Fruit fly (Drosophila melanogaster): Measurements from ENCODE around the gene CG4733.
A peak's percentile ranks its signal among the peaks of the same experiment; 100 is the strongest.

CG4733 gene

dm6 chr3R:19918207-19918606, 27.7 kb downstream of the CG4733 start, which contains the start of gene CG4770:
Gene CG4770 (plus strand): TSS chr3R:19918507.
- TF ChIP-seq toe (GFP tag; optimal IDR thresholded peaks at IDR 0.05), result no peak

dm6 chr3R:19924331-19924730, 33.8 kb downstream of the CG4733 start:
- TF ChIP-seq CG33017 (tag; optimal IDR thresholded peaks at IDR 0.05) (peak; percentile 67), ovo (GFP tag; optimal IDR thresholded peaks at IDR 0.05) (peak; percentile 71), CG12768 (GFP tag; optimal IDR thresholded peaks at IDR 0.05) (peak; percentile 66), pad (GFP tag; optimal IDR thresholded peaks at IDR 0.05) (peak; percentile 43), Crg-1 (GFP tag; optimal IDR thresholded peaks at IDR 0.05) (peak; percentile 85), CG5204 (GFP tag; optimal IDR thresholded peaks at IDR 0.05) (peak; percentile 12), CG7045 (GFP tag; optimal IDR thresholded peaks at IDR 0.05) (peak; percentile 92), Hr96 (GFP tag; optimal IDR thresholded peaks at IDR 0.05) (peak; percentile 47), cic (GFP tag; optimal IDR thresholded peaks at IDR 0.05) (peak; percentile 84), kay (GFP tag; ENCODE audit: borderline replicate concordance) (peak; percentile 96), cnc (optimal IDR thresholded peaks at IDR 0.05) (no peak), toe (GFP tag; optimal IDR thresholded peaks at IDR 0.05) (peak; percentile 75), tj (GFP tag; optimal IDR thresholded peaks at IDR 0.05) (no peak), CG7101 (tag; optimal IDR thresholded peaks at IDR 0.05) (peak; percentile 79), CG1620 (GFP tag; optimal IDR thresholded peaks at IDR 0.05) (peak; percentile 38), CG11617 (GFP tag; optimal IDR thresholded peaks at IDR 0.05) (peak; percentile 54), Mnt (GFP tag; optimal IDR thresholded peaks at IDR 0.05) (peak; percentile 35), CG14711 (tag; optimal IDR thresholded peaks at IDR 0.05) (peak; percentile 33), bab1 (GFP tag; optimal IDR thresholded peaks at IDR 0.05) (no peak), Clk (GFP tag; optimal IDR thresholded peaks at IDR 0.05) (peak; percentile 40)

- TF ChIP-seq CG33017 (tag; optimal IDR thresholded peaks at IDR 0.05), result no peak
These were observed 34.8 kb downstream of the CG4733 start, which contains the start of gene CG4462 for dm6 chr3R:19925271-19925670. Gene CG4462 (minus strand): TSS chr3R:19925371.

- TF ChIP-seq CG33017 (tag; optimal IDR thresholded peaks at IDR 0.05), result no peak
- TF ChIP-seq kay (GFP tag; ENCODE audit: borderline replicate concordance), result no peak
- no peak for TF ChIP-seq CG11617 (GFP tag; optimal IDR thresholded peaks at IDR 0.05)
- TF ChIP-seq bab1 (GFP tag; optimal IDR thresholded peaks at IDR 0.05), result no peak
- TF ChIP-seq pad (GFP tag; optimal IDR thresholded peaks at IDR 0.05), result no peak
- no peak for TF ChIP-seq CG14711 (tag; optimal IDR thresholded peaks at IDR 0.05)
- no peak for TF ChIP-seq CG12768 (GFP tag; optimal IDR thresholded peaks at IDR 0.05)
- no peak for TF ChIP-seq Mnt (GFP tag; optimal IDR thresholded peaks at IDR 0.05)
- TF ChIP-seq toe (GFP tag; optimal IDR thresholded peaks at IDR 0.05), result no peak
- TF ChIP-seq CG5204 (GFP tag; optimal IDR thresholded peaks at IDR 0.05), result no peak
- TF ChIP-seq tj (GFP tag; optimal IDR thresholded peaks at IDR 0.05), result no peak
- TF ChIP-seq CG7101 (tag; optimal IDR thresholded peaks at IDR 0.05), result no peak
- TF ChIP-seq Clk (GFP tag; optimal IDR thresholded peaks at IDR 0.05), result no peak
- TF ChIP-seq Crg-1 (GFP tag; optimal IDR thresholded peaks at IDR 0.05), result no peak
- TF ChIP-seq CG1620 (GFP tag; optimal IDR thresholded peaks at IDR 0.05), result no peak
- no peak for TF ChIP-seq CG7045 (GFP tag; optimal IDR thresholded peaks at IDR 0.05)
- TF ChIP-seq cic (GFP tag; optimal IDR thresholded peaks at IDR 0.05), result no peak
These were observed 38.1 kb downstream of the CG4733 start, which contains the start of gene CG4459 for dm6 chr3R:19928544-19928943. Gene CG4459 (minus strand): TSS chr3R:19928644.

dm6 chr3R:19930913-19931706, 40.6 kb downstream of the CG4733 start:
- TF ChIP-seq pad (GFP tag; optimal IDR thresholded peaks at IDR 0.05), result no peak
- no peak for TF ChIP-seq CG33017 (tag; optimal IDR thresholded peaks at IDR 0.05)
- no peak for TF ChIP-seq CG1620 (GFP tag; optimal IDR thresholded peaks at IDR 0.05)
- no peak for TF ChIP-seq CG5204 (GFP tag; optimal IDR thresholded peaks at IDR 0.05)
- no peak for TF ChIP-seq tj (GFP tag; optimal IDR thresholded peaks at IDR 0.05)
- TF ChIP-seq CG11617 (GFP tag; optimal IDR thresholded peaks at IDR 0.05), result no peak
- no peak for TF ChIP-seq Clk (GFP tag; optimal IDR thresholded peaks at IDR 0.05)
- no peak for TF ChIP-seq kay (GFP tag; ENCODE audit: borderline replicate concordance)
- no peak for TF ChIP-seq bab1 (GFP tag; optimal IDR thresholded peaks at IDR 0.05)
- no peak for TF ChIP-seq cic (GFP tag; optimal IDR thresholded peaks at IDR 0.05)

DNA sequence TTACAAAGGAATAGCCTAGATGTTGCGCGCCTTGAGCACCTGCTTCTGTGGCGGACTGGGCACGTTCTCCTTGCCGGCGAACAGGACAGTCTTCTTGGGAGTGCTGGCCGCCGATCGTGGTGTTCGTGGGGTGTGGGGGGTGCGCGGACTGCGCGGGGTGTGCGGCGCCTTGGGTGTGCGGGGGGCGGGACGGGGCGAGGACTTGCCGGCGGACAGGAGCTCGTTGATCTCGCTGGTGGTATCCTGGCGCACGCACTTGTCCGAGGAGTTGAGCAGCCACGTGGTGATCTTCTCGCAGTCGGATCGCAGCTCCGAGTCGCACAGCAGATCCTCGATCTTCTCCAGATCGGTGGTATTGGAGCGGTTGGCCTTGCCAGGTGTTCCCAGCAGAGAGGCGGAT, 41.7 kb downstream of the CG4733 start:
- TF ChIP-seq cic (GFP tag; optimal IDR thresholded peaks at IDR 0.05) (no peak), Mnt (GFP tag; optimal IDR thresholded peaks at IDR 0.05) (no peak)
